Worm (Caenorhabditis elegans) whole organism, midembryonic: Measurements from ENCODE around the gene srab-18.

Source experiments
- T22C8.4 ChIP-seq: fragments of 200-800 bp; sonication (Bioruptor generic); IDR thresholded peaks from 2 replicates; pipeline ENCODE4 v1.3.6; 2022; ENCODE audit warnings: missing genetic modification characterization, missing compliant biosample characterization
- cog-1 ChIP-seq: sonication (generic microtip); optimal IDR thresholded peaks from 2 replicates; lab custom pipeline; 2016; ENCODE audit warnings: missing genetic modification characterization, missing compliant biosample characterization
- flt-1 ChIP-seq: fragments of 200-800 bp; sonication (Bioruptor generic); IDR thresholded peaks from 2 replicates; pipeline ENCODE4 v1.3.6; 2022; ENCODE audit warnings: missing genetic modification characterization, missing compliant biosample characterization
- klf-2 ChIP-seq: fragments of 200-800 bp; sonication (Bioruptor generic); conservative IDR thresholded peaks from 2 replicates; pipeline ENCODE4 v1.3.6; 2022; ENCODE audit warnings: missing genetic modification reagents, missing genetic modification characterization, missing compliant biosample characterization
- ref-1 ChIP-seq: fragments of 200-800 bp; sonication (Bioruptor generic); conservative IDR thresholded peaks from 2 replicates; pipeline ENCODE4 v1.3.6; 2022; ENCODE audit warnings: missing genetic modification reagents, missing genetic modification characterization, missing compliant biosample characterization
- tab-1 ChIP-seq: fragments of 200-800 bp; sonication (Bioruptor generic); IDR thresholded peaks from 2 replicates; pipeline ENCODE4 v1.3.6; 2022; ENCODE audit warnings: missing genetic modification characterization, missing compliant biosample characterization
- ztf-29 ChIP-seq: fragments of 200-800 bp; sonication (Bioruptor generic); IDR thresholded peaks from 2 replicates; pipeline ENCODE4 v1.3.6; 2022; ENCODE audit warnings: missing genetic modification reagents, missing genetic modification characterization, missing compliant biosample characterization

DNA sequence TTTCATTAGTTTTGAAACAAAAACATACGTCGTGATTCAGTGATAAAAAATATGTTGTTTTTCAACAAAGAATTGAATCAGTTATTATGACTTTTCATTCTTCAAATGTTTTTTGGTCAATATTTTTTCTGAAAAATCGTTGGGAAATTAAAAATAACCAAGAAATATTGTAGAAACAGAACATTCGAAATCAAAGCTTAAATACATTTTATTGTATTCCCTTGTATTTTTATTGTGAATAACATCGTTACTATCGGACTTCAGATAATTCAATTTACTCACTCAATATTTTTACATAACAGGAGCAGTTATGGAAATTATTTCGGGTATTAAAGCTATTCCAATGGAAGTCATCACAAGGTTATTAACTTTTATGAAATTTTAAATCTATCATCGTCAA, 45.4 kb upstream of the srab-18 start, which contains the start of gene C50H2.4:
- TF ChIP-seq tab-1 (GFP tag; lab: Robert Waterston, UW) (no peak), flt-1 (GFP tag; lab: Robert Waterston, UW) (no peak), klf-2 (GFP tag; lab: Robert Waterston, UW) (no peak), cog-1 (tag; lab: Kevin White, UChicago) (no peak), ztf-29 (GFP tag; lab: Robert Waterston, UW) (no peak), T22C8.4 (GFP tag; lab: Robert Waterston, UW) (no peak), ref-1 (no peak)
